Worm (Caenorhabditis elegans): ENCODE measurements around the gene prx-1.

DNA sequence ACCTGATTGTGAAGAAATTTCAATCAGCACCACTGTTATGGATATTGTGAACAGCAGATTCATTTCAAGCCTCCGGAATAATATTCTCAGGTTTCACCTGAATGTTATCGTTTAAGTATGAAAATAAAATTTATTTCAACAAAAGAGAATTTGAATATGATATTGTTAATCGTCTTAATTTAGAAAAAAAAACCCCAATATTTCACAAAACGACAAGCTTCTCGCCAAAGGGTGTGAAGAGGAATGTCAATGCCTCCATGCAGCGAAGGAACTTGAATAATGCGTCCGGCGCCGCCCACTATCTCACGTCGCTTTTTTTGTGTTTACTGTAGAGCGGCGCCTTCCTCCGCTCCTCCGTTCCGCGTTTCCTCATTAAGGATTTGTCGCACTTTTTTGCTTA, 10.6 kb upstream of the prx-1 start, which contains the start of gene C11H1.5:
- no peak for TF ChIP-seq ztf-29 (GFP tag; IDR thresholded peaks at IDR 0.05)
- TF ChIP-seq cog-1 (tag; optimal IDR thresholded peaks at IDR 0.05), result no peak
